Fruit fly (Drosophila melanogaster): Measurements from ENCODE around the gene Nf1.

Nf1 gene

DNA sequence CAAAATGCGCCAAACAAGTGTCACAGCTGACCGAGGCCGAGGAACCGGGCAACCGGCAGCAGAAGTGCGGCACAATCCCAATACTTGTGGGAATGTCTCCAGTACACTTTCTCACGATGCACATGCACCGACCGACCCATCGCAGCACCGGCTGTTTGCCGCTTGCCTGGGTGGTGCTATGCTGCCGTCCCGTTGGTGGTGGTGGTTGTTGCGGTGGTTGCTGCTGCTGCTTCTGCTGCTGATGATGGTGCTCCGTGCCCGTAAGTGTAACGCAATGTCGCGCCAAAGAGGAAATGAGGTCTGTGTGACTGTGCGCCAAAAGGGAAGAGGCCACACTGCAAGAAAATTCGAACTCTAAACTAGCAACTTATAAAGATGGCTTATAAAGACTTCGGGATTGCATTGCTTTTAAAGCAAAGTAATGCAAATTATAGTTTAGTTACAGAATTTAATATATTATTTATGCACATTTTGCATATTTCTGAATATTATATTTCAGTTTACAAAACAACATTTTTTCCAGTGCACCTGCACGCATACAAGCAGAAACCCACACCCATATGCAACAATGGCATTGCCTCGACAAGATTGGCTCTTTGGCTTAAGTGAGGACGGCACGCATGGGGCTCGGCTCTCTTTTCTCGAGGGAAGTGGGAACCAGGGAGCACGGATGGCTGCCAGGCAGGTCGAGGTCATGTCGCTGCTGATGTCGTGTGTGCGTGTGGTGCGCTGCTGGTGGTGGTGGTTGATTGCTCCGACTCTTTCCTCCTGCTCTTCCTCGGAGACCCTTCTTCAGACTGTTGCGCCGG, 13.6 kb downstream of the Nf1 start, which contains the start of gene CG43116 (continued):
- TF ChIP-seq spab (GFP tag; optimal IDR thresholded peaks at IDR 0.05) (peak; percentile 94), CG11294 (GFP tag; IDR thresholded peaks at IDR 0.05) (peak; percentile 66), cyc (GFP tag; optimal IDR thresholded peaks at IDR 0.05) (peak; percentile 92), CG8632 (GFP tag; optimal IDR thresholded peaks at IDR 0.05) (peak; percentile 93), lz (GFP tag; optimal IDR thresholded peaks at IDR 0.05) (peak; percentile 94), achi (GFP tag; optimal IDR thresholded peaks at IDR 0.05) (peak; percentile 92), CG16779 (tag; optimal IDR thresholded peaks at IDR 0.05) (no peak), CG32006 (GFP tag; optimal IDR thresholded peaks at IDR 0.05) (no peak), Blimp-1 (GFP tag; optimal IDR thresholded peaks at IDR 0.05) (peak; percentile 76), Lpt (GFP tag; optimal IDR thresholded peaks at IDR 0.05) (peak; percentile 80), Ets96B (tag; optimal IDR thresholded peaks at IDR 0.05) (peak; percentile 97), CG9139 (GFP tag; optimal IDR thresholded peaks at IDR 0.05) (peak; percentile 91), CG8119 (GFP tag; IDR thresholded peaks at IDR 0.05) (peak; percentile 90), CG4318 (GFP tag; optimal IDR thresholded peaks at IDR 0.05) (peak; percentile 78), CG7368 (GFP tag; optimal IDR thresholded peaks at IDR 0.05) (peak; percentile 86), ss (GFP tag; optimal IDR thresholded peaks at IDR 0.05) (peak; percentile 96), salr (GFP tag; optimal IDR thresholded peaks at IDR 0.05) (peak in 1 of 2 experiments; percentile 90), eg (GFP tag; IDR thresholded peaks at IDR 0.05) (no peak; the same call in 2 of the 3 replicates), CG31627 (GFP tag; optimal IDR thresholded peaks at IDR 0.05) (peak; percentile 90), Met (GFP tag; optimal IDR thresholded peaks at IDR 0.05) (peak; percentile 94), Ets21C (GFP tag; optimal IDR thresholded peaks at IDR 0.05) (no peak), Eip93F (GFP tag; optimal IDR thresholded peaks at IDR 0.05) (peak; percentile 84), dac (GFP tag; optimal IDR thresholded peaks at IDR 0.05) (peak; percentile 62), Eip75B (GFP tag; optimal IDR thresholded peaks at IDR 0.05) (peak; percentile 97), fd85E (GFP tag; optimal IDR thresholded peaks at IDR 0.05) (peak; percentile 89), CG15336 (GFP tag; IDR thresholded peaks at IDR 0.05) (peak; percentile 85), svp (GFP tag) (peak; percentile 97), CG1621 (tag; optimal IDR thresholded peaks at IDR 0.05) (peak; percentile 94), Hr4 (GFP tag; optimal IDR thresholded peaks at IDR 0.05) (peak; percentile 86), CG11762 (GFP tag; optimal IDR thresholded peaks at IDR 0.05; ENCODE audit: insufficient read depth) (peak; percentile 92), CG6792 (GFP tag; optimal IDR thresholded peaks at IDR 0.05) (peak; percentile 96), Sox14 (GFP tag; optimal IDR thresholded peaks at IDR 0.05) (peak; percentile 94), CG6276 (GFP tag; optimal IDR thresholded peaks at IDR 0.05) (no peak), pdm3 (GFP tag; optimal IDR thresholded peaks at IDR 0.05) (peak; percentile 93), CG3919 (GFP tag; optimal IDR thresholded peaks at IDR 0.05) (peak; percentile 96), Sox102F (GFP tag; optimal IDR thresholded peaks at IDR 0.05) (peak; percentile 94), CG6808 (GFP tag; optimal IDR thresholded peaks at IDR 0.05) (peak; percentile 95), net (GFP tag; optimal IDR thresholded peaks at IDR 0.05) (peak; percentile 90), fkh (GFP tag; optimal IDR thresholded peaks at IDR 0.05) (no peak), CG34406 (GFP tag; optimal IDR thresholded peaks at IDR 0.05) (peak; percentile 93)
